Worm (Caenorhabditis elegans) whole organism, midembryonic: ENCODE measurements around the gene gpx-3.

Experiments used
- cog-1 ChIP-seq: sonication (generic microtip); optimal IDR thresholded peaks from 2 replicates; lab custom pipeline; 2016; ENCODE audit warnings: missing genetic modification characterization, missing compliant biosample characterization
- ztf-29 ChIP-seq: fragments of 200-800 bp; sonication (Bioruptor generic); IDR thresholded peaks from 2 replicates; pipeline ENCODE4 v1.3.6; 2022; ENCODE audit warnings: missing genetic modification reagents, missing genetic modification characterization, missing compliant biosample characterization

- no peak for TF ChIP-seq cog-1 (tag; lab: Kevin White, UChicago)
- no peak for TF ChIP-seq ztf-29
These were observed 40.4 kb upstream of the gpx-3 start for ce11 chrX:9547264-9547751.
